Fruit fly (Drosophila melanogaster) whole organism, wandering third instar larva: ENCODE measurements around the gene CG44004.

Experiments used
- Abd-B ChIP-seq: fragments of >200 bp; optimal IDR thresholded peaks from 2 replicates; lab custom pipeline; 2017; ENCODE audit warnings: missing biosample characterization, missing genetic modification characterization
- CG32264 ChIP-seq: fragments of 200-800 bp; sonication (Bioruptor generic); optimal IDR thresholded peaks from 2 replicates; lab custom pipeline; 2016; ENCODE audit warnings: missing biosample characterization, missing genetic modification characterization
- CG9705 ChIP-seq: fragments of 200-800 bp; sonication (Bioruptor generic); optimal IDR thresholded peaks from 2 replicates; lab custom pipeline; 2018; ENCODE audit warnings: missing biosample characterization, mild to moderate bottlenecking, missing genetic modification characterization
- CrebA ChIP-seq: fragments of 200-800 bp; sonication (Bioruptor generic); optimal IDR thresholded peaks from 2 replicates; lab custom pipeline; 2016; ENCODE audit warnings: missing biosample characterization, mild to moderate bottlenecking, missing genetic modification characterization, borderline replicate concordance
- Dfd ChIP-seq: fragments of >200 bp; optimal IDR thresholded peaks from 2 replicates; lab custom pipeline; 2017; ENCODE audit warnings: missing biosample characterization, missing genetic modification characterization
- Dif ChIP-seq: fragments of 200-275, 200-300 bp; sonication (Bioruptor generic); optimal IDR thresholded peaks from 2 replicates; lab custom pipeline; 2018; ENCODE audit warnings: missing biosample characterization, missing genetic modification characterization; ENCODE audit not compliant: partially characterized antibody
- GATAd ChIP-seq: sonication (Bioruptor generic); optimal IDR thresholded peaks from 2 replicates; lab custom pipeline; 2016; ENCODE audit warnings: missing biosample characterization, missing genetic modification characterization
- HLH106 ChIP-seq: fragments of 200-800 bp; optimal IDR thresholded peaks from 3 replicates; lab custom pipeline; 2019; ENCODE audit warnings: missing biosample characterization, mild to moderate bottlenecking, missing genetic modification characterization, moderate library complexity
- Hr78 ChIP-seq: fragments of >200 bp; optimal IDR thresholded peaks from 2 replicates; lab custom pipeline; 2017; ENCODE audit warnings: missing biosample characterization, missing genetic modification characterization
- Hr83 ChIP-seq: fragments of 200-300 bp; sonication (Bioruptor generic); optimal IDR thresholded peaks from 2 replicates; lab custom pipeline; 2016; ENCODE audit warnings: missing biosample characterization, mild to moderate bottlenecking, missing genetic modification characterization, moderate library complexity; ENCODE audit not compliant: poor library complexity, severe bottlenecking
- Jra ChIP-seq: sonication (Bioruptor generic); optimal IDR thresholded peaks from 2 replicates; lab custom pipeline; 2016; ENCODE audit warnings: missing biosample characterization, missing genetic modification characterization
- Myc ChIP-seq: fragments of >200 bp; optimal IDR thresholded peaks from 2 replicates; lab custom pipeline; 2017
- N ChIP-seq: fragments of >200 bp; optimal IDR thresholded peaks from 2 replicates; lab custom pipeline; 2018; ENCODE audit warnings: missing biosample characterization, missing external identifiers, missing genetic modification characterization
- OdsH ChIP-seq: fragments of 200-800 bp; sonication (Bioruptor generic); optimal IDR thresholded peaks from 2 replicates; lab custom pipeline; 2016; ENCODE audit warnings: missing biosample characterization, mild to moderate bottlenecking, missing genetic modification characterization
- Rel ChIP-seq, 2 experiments: fragments of 200-800 bp; sonication (Bioruptor generic) in 1 of 2; optimal IDR thresholded peaks; 2 replicates in 1 of 2; 3 replicates in 1 of 2; lab custom pipeline; 2016 to 2019; ENCODE audit warnings: mild to moderate bottlenecking in 2 of 2, missing biosample characterization in 2 of 2, missing genetic modification characterization in 2 of 2, moderate library complexity in 1 of 2
- Sp1 ChIP-seq: fragments of 200-800 bp; sonication (Bioruptor generic); optimal IDR thresholded peaks from 3 replicates; lab custom pipeline; 2019; ENCODE audit warnings: missing biosample characterization, mild to moderate bottlenecking, missing genetic modification characterization, moderate library complexity
- Vsx2 ChIP-seq: fragments of 200-300, 225-300 bp; sonication (Bioruptor generic); optimal IDR thresholded peaks from 2 replicates; lab custom pipeline; 2018; ENCODE audit warnings: missing biosample characterization, missing genetic modification characterization; ENCODE audit not compliant: partially characterized antibody
- br ChIP-seq: fragments of 200-800 bp; sonication (Bioruptor generic); optimal IDR thresholded peaks from 2 replicates; lab custom pipeline; 2016; ENCODE audit warnings: missing biosample characterization, missing genetic modification characterization
- brk ChIP-seq: fragments of 200-800 bp; sonication (Bioruptor generic); optimal IDR thresholded peaks from 2 replicates; lab custom pipeline; 2016; ENCODE audit warnings: missing biosample characterization, mild to moderate bottlenecking, missing genetic modification characterization
- dl ChIP-seq, 2 experiments: fragments of 175-275, 200-275 bp in 1 of 2; fragments of 200-275 bp in 1 of 2; sonication (Bioruptor generic); optimal IDR thresholded peaks; lab custom pipeline; 2018; ENCODE audit warnings: mild to moderate bottlenecking in 2 of 2, missing biosample characterization in 2 of 2, missing genetic modification characterization in 2 of 2, moderate library complexity in 2 of 2; ENCODE audit not compliant: partially characterized antibody in 2 of 2, insufficient read depth in 1 of 2
- dmrt93B ChIP-seq: fragments of 200-800 bp; sonication (Bioruptor generic); optimal IDR thresholded peaks from 2 replicates; lab custom pipeline; 2018; ENCODE audit warnings: missing biosample characterization, mild to moderate bottlenecking, missing genetic modification characterization
- dsf ChIP-seq: sonication (Bioruptor generic); optimal IDR thresholded peaks from 2 replicates; lab custom pipeline; 2016; ENCODE audit warnings: missing biosample characterization, missing genetic modification characterization, borderline replicate concordance
- ey ChIP-seq: fragments of 200-800 bp; sonication (Bioruptor generic); optimal IDR thresholded peaks from 2 replicates; lab custom pipeline; 2016; ENCODE audit warnings: missing biosample characterization, missing genetic modification characterization
- fru ChIP-seq: fragments of 200-800 bp; sonication (Bioruptor generic); optimal IDR thresholded peaks from 3 replicates; lab custom pipeline; 2016; ENCODE audit warnings: missing biosample characterization, mild to moderate bottlenecking, missing genetic modification characterization
- h ChIP-seq: fragments of 200-800 bp; sonication (Bioruptor generic); optimal IDR thresholded peaks from 3 replicates; lab custom pipeline; 2016; ENCODE audit warnings: missing biosample characterization, mild to moderate bottlenecking, missing genetic modification characterization
- jim ChIP-seq: fragments of 175-275, 200-325 bp; sonication (Bioruptor generic); optimal IDR thresholded peaks from 2 replicates; lab custom pipeline; 2016; ENCODE audit warnings: missing biosample characterization, mild to moderate bottlenecking, missing genetic modification characterization
- lola ChIP-seq: fragments of >200 bp; optimal IDR thresholded peaks from 2 replicates; lab custom pipeline; 2017; ENCODE audit warnings: missing biosample characterization, missing genetic modification characterization
- pan ChIP-seq: fragments of >200 bp; optimal IDR thresholded peaks from 2 replicates; lab custom pipeline; 2017
- psq ChIP-seq: fragments of 200-800 bp; sonication (Bioruptor generic); optimal IDR thresholded peaks from 3 replicates; lab custom pipeline; 2017; ENCODE audit warnings: missing biosample characterization, mild to moderate bottlenecking, missing genetic modification characterization, moderate library complexity
- rgr ChIP-seq: fragments of 200-800 bp; sonication (Bioruptor generic); optimal IDR thresholded peaks from 3 replicates; lab custom pipeline; 2016; ENCODE audit warnings: missing biosample characterization, mild to moderate bottlenecking, missing genetic modification characterization
- sage ChIP-seq: fragments of 200-800 bp; sonication (Bioruptor generic); optimal IDR thresholded peaks from 2 replicates; lab custom pipeline; 2016; ENCODE audit warnings: missing biosample characterization, mild to moderate bottlenecking, missing genetic modification characterization
- sv ChIP-seq: fragments of 200-800 bp; sonication (Bioruptor generic); optimal IDR thresholded peaks from 3 replicates; lab custom pipeline; 2016; ENCODE audit warnings: missing biosample characterization, missing genetic modification characterization
- tai ChIP-seq: sonication (Bioruptor generic); optimal IDR thresholded peaks from 2 replicates; lab custom pipeline; 2016; ENCODE audit warnings: missing biosample characterization, missing genetic modification characterization
- usp ChIP-seq: fragments of >200 bp; optimal IDR thresholded peaks from 2 replicates; lab custom pipeline; 2017; ENCODE audit warnings: missing biosample characterization, missing genetic modification characterization
- woc ChIP-seq: sonication (Bioruptor generic); optimal IDR thresholded peaks from 2 replicates; lab custom pipeline; 2016; ENCODE audit warnings: missing biosample characterization, mild to moderate bottlenecking, missing genetic modification characterization

Gene CG44004

dm6 chr3L:18106021-18106944 lies 32.6 kb upstream of the CG44004 start, which contains the start of the genes CG13698 and mRpS26 (continued):
- TF ChIP-seq tai (GFP tag; lab: Kevin White, UChicago) (no peak), pan (no peak), GATAd (GFP tag; lab: Kevin White, UChicago) (peak; percentile 8), Hr83 (GFP tag; lab: Kevin White, UChicago) (peak; percentile 57), h (peak; percentile 58)

dm6 chr3L:18105343-18106020 lies 31.8 kb upstream of the CG44004 start:
- TF ChIP-seq fru (GFP tag; lab: Kevin White, UChicago) (peak; percentile 97), Hr78 (GFP tag; lab: Kevin White, UChicago) (no peak), Abd-B (GFP tag; lab: Kevin White, UChicago) (no peak), lola (no peak), N (GFP tag; lab: Kevin White, UChicago) (peak; percentile 23), Dif (GFP tag; lab: Kevin White, UChicago) (peak; percentile 55), Rel (GFP tag; optimal IDR thresholded peaks at IDR 0.05; lab: Kevin White, UChicago) (no peak), Rel (tag; optimal IDR thresholded peaks at IDR 0.05; lab: Kevin White, UChicago) (no peak)
- TF ChIP-seq, all 38 proteins: peak for 3

dm6 chr3L:18102161-18102565 lies 28.5 kb upstream of the CG44004 start:
- no peak for TF ChIP-seq N (GFP tag; lab: Kevin White, UChicago)
- TF ChIP-seq Sp1 (GFP tag; lab: Kevin White, UChicago), result no peak
- TF ChIP-seq ey (GFP tag; lab: Kevin White, UChicago), result no peak
- no peak for TF ChIP-seq pan
- TF ChIP-seq HLH106, result no peak
- no peak for TF ChIP-seq sage (GFP tag; lab: Kevin White, UChicago)

- TF ChIP-seq ey (GFP tag; lab: Kevin White, UChicago) (no peak), sage (GFP tag; lab: Kevin White, UChicago) (no peak), sv (GFP tag; lab: Kevin White, UChicago) (no peak), Sp1 (GFP tag; lab: Kevin White, UChicago) (no peak), dl (GFP tag; optimal IDR thresholded peaks at IDR 0.05; lab: Kevin White, UChicago; ENCODE audit: insufficient read depth in 1 of 2, partially characterized antibody in 2 of 2) (no peak), woc (peak; percentile 7), CrebA (no peak), CG9705 (GFP tag; lab: Kevin White, UChicago) (no peak), Hr78 (GFP tag; lab: Kevin White, UChicago) (no peak), h (no peak), fru (GFP tag; lab: Kevin White, UChicago) (peak; percentile 31), dmrt93B (GFP tag; lab: Kevin White, UChicago) (no peak), Abd-B (GFP tag; lab: Kevin White, UChicago) (no peak), OdsH (GFP tag; lab: Kevin White, UChicago) (no peak), brk (no peak), br (GFP tag; lab: Kevin White, UChicago) (no peak), usp (GFP tag; lab: Kevin White, UChicago) (no peak)
These were observed 27.8 kb upstream of the CG44004 start for dm6 chr3L:18101421-18101996.

- TF ChIP-seq CG9705 (GFP tag; lab: Kevin White, UChicago) (no peak), brk (no peak), dsf (GFP tag; lab: Kevin White, UChicago) (no peak), fru (GFP tag; lab: Kevin White, UChicago) (peak; percentile 35), dmrt93B (GFP tag; lab: Kevin White, UChicago) (no peak), Dif (GFP tag; lab: Kevin White, UChicago) (no peak), HLH106 (peak; percentile 24), br (GFP tag; lab: Kevin White, UChicago) (peak; percentile 53), usp (GFP tag; lab: Kevin White, UChicago) (no peak), CG32264 (GFP tag; lab: Kevin White, UChicago) (no peak), Dfd (GFP tag; lab: Kevin White, UChicago) (no peak), Vsx2 (no peak), Hr83 (GFP tag; lab: Kevin White, UChicago) (no peak), Sp1 (GFP tag; lab: Kevin White, UChicago) (peak; percentile 12), jim (no peak), psq (GFP tag; lab: Kevin White, UChicago) (no peak), pan (no peak), rgr (GFP tag; lab: Kevin White, UChicago) (peak; percentile 48), sv (GFP tag; lab: Kevin White, UChicago) (no peak), tai (GFP tag; lab: Kevin White, UChicago) (no peak), Hr78 (GFP tag; lab: Kevin White, UChicago) (no peak), Jra (no peak), Myc (no peak), Rel (GFP tag; optimal IDR thresholded peaks at IDR 0.05; lab: Kevin White, UChicago) (no peak), Rel (tag; optimal IDR thresholded peaks at IDR 0.05; lab: Kevin White, UChicago) (peak; percentile 6), h (peak; percentile 37)
These were observed 26.1 kb upstream of the CG44004 start for dm6 chr3L:18099715-18100114.
